Fruit fly (Drosophila melanogaster) whole organism, embryonic: ENCODE measurements around the gene CG43078.

ENCODE experiments used
- Asciz ChIP-seq: fragments of 200-800 bp; sonication (Bioruptor generic); optimal IDR thresholded peaks from 2 replicates; lab custom pipeline; 2017; ENCODE audit warnings: missing biosample characterization, mild to moderate bottlenecking, missing genetic modification characterization, missing genetic modification reagents
- CG12071 ChIP-seq: fragments of 200-800 bp; sonication (Bioruptor generic); optimal IDR thresholded peaks from 3 replicates; lab custom pipeline; 2018; ENCODE audit warnings: missing biosample characterization, mild to moderate bottlenecking, missing genetic modification characterization
- CG14710 ChIP-seq: fragments of 200-800 bp; sonication (Bioruptor generic); optimal IDR thresholded peaks from 3 replicates; lab custom pipeline; 2019; ENCODE audit warnings: missing biosample characterization, mild to moderate bottlenecking, missing genetic modification characterization, moderate library complexity
- CG1529 ChIP-seq: fragments of 200-800 bp; sonication (Bioruptor generic); optimal IDR thresholded peaks from 3 replicates; lab custom pipeline; 2018; ENCODE audit warnings: missing biosample characterization, missing genetic modification characterization
- CG15514 ChIP-seq: fragments of 200-800 bp; sonication (Bioruptor generic); optimal IDR thresholded peaks from 3 replicates; lab custom pipeline; 2017; ENCODE audit warnings: missing biosample characterization, missing genetic modification characterization, mild to moderate bottlenecking, moderate library complexity, missing genetic modification reagents
- CG1647 ChIP-seq: fragments of 200-800 bp; sonication (Bioruptor generic); optimal IDR thresholded peaks from 3 replicates; lab custom pipeline; 2016; ENCODE audit warnings: missing biosample characterization, missing genetic modification characterization
- CG17328 ChIP-seq: fragments of 200-800 bp; sonication (Bioruptor generic); IDR thresholded peaks from 2 replicates; pipeline ENCODE4 v1.3.6; 2022; ENCODE audit warnings: missing biosample characterization, missing genetic modification characterization
- CG17612 ChIP-seq: fragments of 200-800 bp; sonication (Bioruptor generic); IDR thresholded peaks from 2 replicates; pipeline ENCODE4 v1.3.6; 2022; ENCODE audit warnings: missing biosample characterization, missing genetic modification characterization
- CG18599 ChIP-seq: fragments of 200-800 bp; sonication (Bioruptor generic); optimal IDR thresholded peaks from 3 replicates; lab custom pipeline; 2017; ENCODE audit warnings: missing biosample characterization, missing genetic modification characterization, mild to moderate bottlenecking, moderate library complexity, missing genetic modification reagents
- CG2712 ChIP-seq: fragments of 200-800 bp; optimal IDR thresholded peaks from 3 replicates; lab custom pipeline; 2019; ENCODE audit warnings: missing biosample characterization, mild to moderate bottlenecking, missing genetic modification characterization, moderate library complexity
- CG2875 ChIP-seq: fragments of 200-800 bp; sonication (Bioruptor generic); optimal IDR thresholded peaks from 2 replicates; lab custom pipeline; 2017; ENCODE audit warnings: missing biosample characterization, mild to moderate bottlenecking, missing genetic modification characterization, missing genetic modification reagents
- CG31441 ChIP-seq: fragments of 200-800 bp; sonication (Bioruptor generic); IDR thresholded peaks from 2 replicates; pipeline ENCODE4 v1.3.6; 2022; ENCODE audit warnings: missing biosample characterization, missing genetic modification characterization
- CG4404 ChIP-seq: fragments of 200-800 bp; sonication (Bioruptor generic); IDR thresholded peaks from 2 replicates; pipeline ENCODE4 v1.3.6; 2022; ENCODE audit warnings: missing biosample characterization, missing genetic modification characterization
- CG6854 ChIP-seq: fragments of 200-800 bp; sonication (Bioruptor generic); optimal IDR thresholded peaks from 3 replicates; lab custom pipeline; 2017; ENCODE audit warnings: missing biosample characterization, mild to moderate bottlenecking, missing genetic modification characterization
- CG8924 ChIP-seq: fragments of 200-800 bp; optimal IDR thresholded peaks from 3 replicates; lab custom pipeline; 2019; ENCODE audit warnings: missing biosample characterization, mild to moderate bottlenecking, missing genetic modification characterization, moderate library complexity
- CG9876 ChIP-seq: fragments of 200-800 bp; sonication (Bioruptor generic); optimal IDR thresholded peaks from 2 replicates; lab custom pipeline; 2016; ENCODE audit warnings: missing biosample characterization, missing genetic modification characterization
- Dek ChIP-seq: fragments of 200-800 bp; sonication (Bioruptor generic); optimal IDR thresholded peaks from 3 replicates; lab custom pipeline; 2019; ENCODE audit warnings: missing biosample characterization, mild to moderate bottlenecking, missing genetic modification characterization, moderate library complexity
- Dip3 ChIP-seq: fragments of 200-800 bp; sonication (Bioruptor generic); optimal IDR thresholded peaks from 3 replicates; lab custom pipeline; 2016; ENCODE audit warnings: missing biosample characterization, missing genetic modification characterization
- ERR ChIP-seq: fragments of 200-800 bp; sonication (Bioruptor generic); optimal IDR thresholded peaks from 2 replicates; lab custom pipeline; 2016; ENCODE audit warnings: missing biosample characterization, missing genetic modification characterization
- Hmr ChIP-seq: fragments of 200-800 bp; sonication (Bioruptor generic); optimal IDR thresholded peaks from 3 replicates; lab custom pipeline; 2017; ENCODE audit warnings: mild to moderate bottlenecking, missing biosample characterization, missing genetic modification reagents, missing genetic modification characterization
- Hr51 ChIP-seq, 2 experiments: fragments of 200-800 bp; sonication (Bioruptor generic); optimal IDR thresholded peaks; 2 replicates in 1 of 2; 3 replicates in 1 of 2; lab custom pipeline; 2016 to 2018; ENCODE audit warnings: missing biosample characterization in 2 of 2, missing genetic modification characterization in 2 of 2, mild to moderate bottlenecking in 1 of 2, moderate library complexity in 1 of 2
- NC2β ChIP-seq: fragments of 200-800 bp; sonication (Bioruptor generic); optimal IDR thresholded peaks from 2 replicates; lab custom pipeline; 2016; ENCODE audit warnings: missing biosample characterization, missing genetic modification characterization
- Oli ChIP-seq: fragments of 200-800 bp; sonication (Bioruptor generic); optimal IDR thresholded peaks from 2 replicates; lab custom pipeline; 2018; ENCODE audit warnings: missing biosample characterization, mild to moderate bottlenecking, missing genetic modification characterization, moderate library complexity
- PHDP ChIP-seq: fragments of 200-800 bp; sonication (Bioruptor generic); optimal IDR thresholded peaks from 3 replicates; lab custom pipeline; 2018; ENCODE audit warnings: missing biosample characterization, mild to moderate bottlenecking, missing genetic modification characterization, moderate library complexity
- Pdp1 ChIP-seq, 2 experiments: fragments of 200-800 bp; sonication (Bioruptor generic); optimal IDR thresholded peaks; 3 replicates each; lab custom pipeline; 2016; ENCODE audit warnings: missing biosample characterization in 2 of 2, missing genetic modification characterization in 2 of 2, mild to moderate bottlenecking in 1 of 2, moderate library complexity in 1 of 2
- Rfx ChIP-seq: fragments of 200-800 bp; sonication (Bioruptor generic); IDR thresholded peaks from 2 replicates; pipeline ENCODE4 v1.3.6; 2022; ENCODE audit warnings: missing biosample characterization, missing genetic modification characterization
- Scr ChIP-seq: fragments of 200-800 bp; sonication (Bioruptor generic); IDR thresholded peaks from 2 replicates; pipeline ENCODE4 v1.3.6; 2022; ENCODE audit warnings: missing biosample characterization, missing genetic modification characterization; ENCODE audit not compliant: partially characterized antibody
- Ssrp ChIP-seq: fragments of 200-800 bp; sonication (Bioruptor generic); optimal IDR thresholded peaks from 2 replicates; lab custom pipeline; 2018; ENCODE audit warnings: missing biosample characterization, mild to moderate bottlenecking, missing genetic modification characterization, moderate library complexity
- Trl ChIP-seq, 3 experiments: fragments of >200 bp in 2 of 3; fragments of 200-800 bp in 1 of 3; sonication (Bioruptor generic) in 1 of 3; optimal IDR thresholded peaks; 2 replicates in 1 of 3; 3 replicates in 2 of 3; lab custom pipeline; 2016 to 2017; ENCODE audit warnings: missing biosample characterization in 1 of 3, missing genetic modification characterization in 1 of 3
- aop ChIP-seq: fragments of 200-800 bp; sonication (Bioruptor generic); IDR thresholded peaks from 2 replicates; pipeline ENCODE4 v1.3.6; 2022; ENCODE audit warnings: missing biosample characterization, missing genetic modification characterization
- ara ChIP-seq: fragments of 200-800 bp; sonication (Bioruptor generic); IDR thresholded peaks from 2 replicates; pipeline ENCODE4 v1.3.6; 2022; ENCODE audit warnings: missing biosample characterization, missing genetic modification characterization
- bsh ChIP-seq, 2 experiments: fragments of 200-800 bp; sonication (Bioruptor generic); optimal IDR thresholded peaks; 2 replicates each; lab custom pipeline; 2017 to 2018; ENCODE audit warnings: mild to moderate bottlenecking in 2 of 2, missing biosample characterization in 2 of 2, missing genetic modification characterization in 2 of 2, moderate library complexity in 1 of 2
- dan ChIP-seq: fragments of 200-800 bp; sonication (Bioruptor generic); IDR thresholded peaks from 2 replicates; pipeline ENCODE4 v1.3.6; 2022; ENCODE audit warnings: missing biosample characterization, missing genetic modification characterization
- dm ChIP-seq: fragments of 200-800 bp; sonication (Bioruptor generic); optimal IDR thresholded peaks from 3 replicates; lab custom pipeline; 2016; ENCODE audit warnings: missing biosample characterization, missing genetic modification characterization
- dmrt11E ChIP-seq: fragments of 200-800 bp; sonication (Bioruptor generic); optimal IDR thresholded peaks from 3 replicates; lab custom pipeline; 2018; ENCODE audit warnings: missing biosample characterization, mild to moderate bottlenecking, missing genetic modification characterization, moderate library complexity
- grau ChIP-seq: fragments of 200-800 bp; optimal IDR thresholded peaks from 3 replicates; lab custom pipeline; 2019; ENCODE audit warnings: missing biosample characterization, mild to moderate bottlenecking, missing genetic modification characterization, moderate library complexity
- gt ChIP-seq: fragments of 200-800 bp; sonication (Bioruptor generic); IDR thresholded peaks from 2 replicates; pipeline ENCODE4 v1.3.6; 2022; ENCODE audit warnings: missing biosample characterization, missing genetic modification characterization
- klu ChIP-seq: fragments of 200-800 bp; sonication (Bioruptor generic); IDR thresholded peaks from 2 replicates; pipeline ENCODE4 v1.3.6; 2022; ENCODE audit warnings: missing biosample characterization, missing genetic modification characterization
- kni ChIP-seq: fragments of 200-800 bp; sonication (Bioruptor generic); optimal IDR thresholded peaks from 3 replicates; lab custom pipeline; 2017; ENCODE audit warnings: mild to moderate bottlenecking, missing biosample characterization, missing genetic modification reagents, missing genetic modification characterization
- phol ChIP-seq: fragments of 200-800 bp; sonication (Bioruptor generic); optimal IDR thresholded peaks from 3 replicates; lab custom pipeline; 2018; ENCODE audit warnings: missing biosample characterization, mild to moderate bottlenecking, missing genetic modification characterization, moderate library complexity
- pros ChIP-seq: fragments of 200-800 bp; sonication (Bioruptor generic); optimal IDR thresholded peaks from 3 replicates; lab custom pipeline; 2019; ENCODE audit warnings: missing biosample characterization, mild to moderate bottlenecking, missing genetic modification characterization, moderate library complexity
- row ChIP-seq: fragments of 200-800 bp; sonication (Bioruptor generic); IDR thresholded peaks from 3 replicates; pipeline ENCODE4 v1.3.6; 2022; ENCODE audit warnings: missing biosample characterization, missing genetic modification characterization
- scrt ChIP-seq: fragments of 200-800 bp; sonication (Bioruptor generic); optimal IDR thresholded peaks from 2 replicates; lab custom pipeline; 2018; ENCODE audit warnings: missing biosample characterization, mild to moderate bottlenecking, missing genetic modification characterization, moderate library complexity
- tap ChIP-seq: fragments of 200-800 bp; optimal IDR thresholded peaks from 3 replicates; lab custom pipeline; 2019; ENCODE audit warnings: missing biosample characterization, mild to moderate bottlenecking, missing genetic modification characterization, moderate library complexity
- tio ChIP-seq: fragments of 200-800 bp; sonication (Bioruptor generic); optimal IDR thresholded peaks from 2 replicates; lab custom pipeline; 2017; ENCODE audit warnings: missing biosample characterization, missing genetic modification characterization, inconsistent platforms
- wor ChIP-seq: fragments of 200-800 bp; sonication (Bioruptor generic); IDR thresholded peaks from 2 replicates; pipeline ENCODE4 v1.3.6; 2022; ENCODE audit warnings: missing biosample characterization, missing genetic modification characterization
- yki ChIP-seq: fragments of >200 bp; optimal IDR thresholded peaks from 3 replicates; lab custom pipeline; 2018
- z ChIP-seq: fragments of 200-800 bp; sonication (Bioruptor generic); IDR thresholded peaks from 3 replicates; pipeline ENCODE4 v1.3.6; 2022; ENCODE audit warnings: missing biosample characterization, missing genetic modification characterization
- zf30C ChIP-seq: fragments of 200-800 bp; sonication (Bioruptor generic); optimal IDR thresholded peaks from 3 replicates; lab custom pipeline; 2018; ENCODE audit warnings: missing biosample characterization, mild to moderate bottlenecking, missing genetic modification characterization

Gene CG43078

dm6 chr3L:8542213-8542612 is 34.4 kb upstream of the CG43078 start (continued):
- TF ChIP-seq Pdp1 (GFP tag; optimal IDR thresholded peaks at IDR 0.05; lab: Kevin White, UChicago) (peak in 1 of 2 experiments; percentile 5), Oli (tag; lab: Kevin White, UChicago) (peak; percentile 26), Hr51 (GFP tag; optimal IDR thresholded peaks at IDR 0.05; lab: Kevin White, UChicago) (peak in 1 of 2 experiments; percentile 27), CG17612 (GFP tag; lab: Robert Waterston, UW) (no peak), CG14710 (peak; percentile 23), row (peak; percentile 46), Ssrp (tag; lab: Kevin White, UChicago) (peak; percentile 10), ara (GFP tag; lab: Robert Waterston, UW) (no peak), CG31441 (0 out of 2 replicates have a peak, but pooled peaks have one; percentile 32), PHDP (peak; percentile 11), zf30C (GFP tag; lab: Kevin White, UChicago) (peak; percentile 4), bsh (GFP tag; optimal IDR thresholded peaks at IDR 0.05; lab: Kevin White, UChicago) (peak in 1 of 2 experiments; percentile 48), dmrt11E (tag; lab: Kevin White, UChicago) (peak; percentile 49), aop (GFP tag; lab: Robert Waterston, UW) (no peak), phol (tag; lab: Kevin White, UChicago) (peak; percentile 24)

- no peak for TF ChIP-seq CG1529
- peak; percentile 39 for TF ChIP-seq grau (tag; lab: Kevin White, UChicago)
- TF ChIP-seq Asciz (GFP tag; lab: Kevin White, UChicago), result no peak
- TF ChIP-seq wor (GFP tag; lab: Robert Waterston, UW), result no peak
- TF ChIP-seq Scr (GFP tag; lab: Robert Waterston, UW), result no peak
- no peak for TF ChIP-seq Hmr (GFP tag; lab: Kevin White, UChicago)
- TF ChIP-seq CG15514 (GFP tag; lab: Kevin White, UChicago), result no peak
- TF ChIP-seq CG1647 (GFP tag; lab: Kevin White, UChicago), result no peak
- TF ChIP-seq Rfx (GFP tag; lab: Robert Waterston, UW), result peak; percentile 23; the same call in 1 of the 2 replicates
- peak; percentile 4 for TF ChIP-seq pros (GFP tag; lab: Kevin White, UChicago)
- TF ChIP-seq row, result peak; percentile 50; the same call in 2 of the 3 replicates
- TF ChIP-seq yki, result no peak
- TF ChIP-seq dm (GFP tag; lab: Kevin White, UChicago), result no peak
- no peak for TF ChIP-seq NC2β
- TF ChIP-seq CG9876 (GFP tag; lab: Kevin White, UChicago), result no peak
- TF ChIP-seq tio, result peak; percentile 8
- TF ChIP-seq dan (GFP tag; lab: Robert Waterston, UW), result no peak
- no peak for TF ChIP-seq kni
- no peak for TF ChIP-seq CG4404 (GFP tag; lab: Robert Waterston, UW)
- no peak for TF ChIP-seq Dip3 (GFP tag; lab: Kevin White, UChicago)
- TF ChIP-seq CG8924, result peak; percentile 0
- no peak for TF ChIP-seq z
- peak; percentile 13 for TF ChIP-seq tap (tag; lab: Kevin White, UChicago)
- peak; percentile 3 for TF ChIP-seq scrt (GFP tag; lab: Kevin White, UChicago)
- no peak for TF ChIP-seq CG12071 (GFP tag; lab: Kevin White, UChicago)
- peak; percentile 31; the same call in 1 of the 2 replicates for TF ChIP-seq CG17328 (GFP tag; lab: Robert Waterston, UW)
- peak; percentile 56 for TF ChIP-seq zf30C (GFP tag; lab: Kevin White, UChicago)
- no peak for TF ChIP-seq gt (GFP tag; lab: Robert Waterston, UW)
- TF ChIP-seq Dek (tag; lab: Kevin White, UChicago), result no peak
- TF ChIP-seq CG2712 (tag; lab: Kevin White, UChicago), result peak; percentile 44
- peak; percentile 1 for TF ChIP-seq CG2875 (GFP tag; lab: Kevin White, UChicago)
- no peak for TF ChIP-seq CG6854 (GFP tag; lab: Kevin White, UChicago)
- no peak for TF ChIP-seq klu (GFP tag; lab: Robert Waterston, UW)
- peak; percentile 18 for TF ChIP-seq CG18599 (GFP tag; lab: Kevin White, UChicago)
- TF ChIP-seq ERR (GFP tag; lab: Kevin White, UChicago), result no peak
- TF ChIP-seq Trl (optimal IDR thresholded peaks at IDR 0.05; lab: Kevin White, UChicago), result no peak
- TF ChIP-seq Trl (GFP tag; optimal IDR thresholded peaks at IDR 0.05; lab: Kevin White, UChicago), result no peak
These were observed 32.7 kb upstream of the CG43078 start for dm6 chr3L:8543866-8544265.
